Worm (Caenorhabditis elegans) whole organism, early embryonic: Measurements from ENCODE around the gene T06E6.10.

Experiments
- aly-1 ChIP-seq: sonication (generic microtip); optimal IDR thresholded peaks from 2 replicates; lab custom pipeline; 2016; ENCODE audit warnings: missing genetic modification characterization, missing compliant biosample characterization
- ama-1 ChIP-seq: fragments of 150-350 bp; optimal IDR thresholded peaks from 2 replicates; lab custom pipeline; 2014
- ceh-13 ChIP-seq: fragments of 200-800 bp; sonication (Bioruptor generic); optimal IDR thresholded peaks from 2 replicates; lab custom pipeline; 2018; ENCODE audit warnings: mild to moderate bottlenecking, missing genetic modification characterization, missing compliant biosample characterization
- ets-7 ChIP-seq: sonication (generic microtip); optimal IDR thresholded peaks from 2 replicates; lab custom pipeline; 2016; ENCODE audit warnings: missing genotype, missing genetic modification characterization, missing compliant biosample characterization
- flt-1 ChIP-seq: fragments of 200-800 bp; sonication (Bioruptor generic); IDR thresholded peaks from 2 replicates; pipeline ENCODE4 v1.3.6; 2022; ENCODE audit warnings: missing genetic modification characterization, missing compliant biosample characterization
- hmg-4 ChIP-seq: fragments of 200-800 bp; sonication (Bioruptor generic); optimal IDR thresholded peaks from 2 replicates; lab custom pipeline; 2018; ENCODE audit warnings: mild to moderate bottlenecking, missing genetic modification characterization, missing compliant biosample characterization
- scrt-1 ChIP-seq: fragments of 200-800 bp; sonication (Bioruptor generic); IDR thresholded peaks from 2 replicates; pipeline ENCODE4 v1.3.6; 2022; ENCODE audit warnings: missing genetic modification characterization, missing compliant biosample characterization
- sea-1 ChIP-seq: fragments of 200-800 bp; sonication (Bioruptor generic); conservative IDR thresholded peaks from 2 replicates; pipeline ENCODE4 v1.3.6; 2022; ENCODE audit warnings: missing genetic modification characterization, missing compliant biosample characterization
- tra-4 ChIP-seq: sonication (generic microtip); optimal IDR thresholded peaks from 2 replicates; lab custom pipeline; 2017; ENCODE audit warnings: missing genetic modification characterization, missing compliant biosample characterization

DNA sequence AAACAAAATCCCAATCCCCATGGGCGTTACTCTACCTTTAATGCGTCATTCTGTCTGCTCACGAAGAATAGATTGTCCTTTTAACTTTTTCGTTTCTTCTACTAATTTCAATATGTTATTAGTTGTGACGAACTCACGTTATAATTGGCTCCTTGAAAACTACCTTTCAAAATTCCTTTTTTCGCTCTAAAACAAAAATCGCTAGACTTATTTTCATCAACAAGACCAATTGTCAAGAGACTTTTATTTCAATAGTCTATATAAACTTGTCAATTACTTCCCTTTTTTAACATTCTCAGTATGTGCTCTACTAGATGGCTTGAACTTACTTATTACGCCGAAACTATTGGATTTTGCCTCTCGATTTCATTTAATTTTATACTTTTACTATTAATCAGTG, 33.2 kb upstream of the T06E6.10 start, which contains the start of gene str-102:
- no peak for TF ChIP-seq sea-1 (GFP tag; lab: Robert Waterston, UW)
- no peak for TF ChIP-seq ets-7 (tag; lab: Kevin White, UChicago)
- TF ChIP-seq scrt-1 (GFP tag; lab: Robert Waterston, UW) = no peak
- no peak for TF ChIP-seq flt-1 (GFP tag; lab: Robert Waterston, UW)
- TF ChIP-seq ama-1 (lab: Kevin White, UChicago) = no peak
- no peak for TF ChIP-seq aly-1 (tag; lab: Kevin White, UChicago)
- TF ChIP-seq hmg-4 (GFP tag; lab: Kevin White, UChicago) = no peak
- no peak for TF ChIP-seq ceh-13 (GFP tag; lab: Kevin White, UChicago)
- TF ChIP-seq tra-4 (tag; lab: Kevin White, UChicago) = no peak
